Fruit fly (Drosophila melanogaster) whole organism, embryonic: ENCODE measurements around the gene Nmt.

Source experiments
- Atf-2 ChIP-seq: fragments of 200-800 bp; sonication (Bioruptor generic); optimal IDR thresholded peaks from 2 replicates; lab custom pipeline; 2016; ENCODE audit warnings: missing biosample characterization, missing genetic modification characterization
- Bgb ChIP-seq: fragments of 200-800 bp; sonication (Bioruptor generic); IDR thresholded peaks from 2 replicates; pipeline ENCODE4 v1.3.6; 2022; ENCODE audit warnings: missing biosample characterization, missing genetic modification characterization; ENCODE audit not compliant: partially characterized antibody
- CG10431 ChIP-seq: fragments of 200-800 bp; sonication (Bioruptor generic); optimal IDR thresholded peaks from 3 replicates; lab custom pipeline; 2018; ENCODE audit warnings: missing biosample characterization, mild to moderate bottlenecking, missing genetic modification characterization
- CG11247 ChIP-seq: fragments of 200-800 bp; sonication (Bioruptor generic); IDR thresholded peaks from 2 replicates; pipeline ENCODE4 v1.3.6; 2022; ENCODE audit warnings: missing biosample characterization, missing genetic modification characterization
- CG12219 ChIP-seq: fragments of 200-800 bp; sonication (Bioruptor generic); optimal IDR thresholded peaks from 3 replicates; lab custom pipeline; 2018; ENCODE audit warnings: missing biosample characterization, mild to moderate bottlenecking, missing genetic modification characterization
- CG12236 ChIP-seq: fragments of 200-800 bp; sonication (Bioruptor generic); optimal IDR thresholded peaks from 2 replicates; lab custom pipeline; 2016; ENCODE audit warnings: missing biosample characterization, missing genetic modification characterization
- CG15011 ChIP-seq: fragments of 200-800 bp; sonication (Bioruptor generic); optimal IDR thresholded peaks from 3 replicates; lab custom pipeline; 2018; ENCODE audit warnings: missing biosample characterization, mild to moderate bottlenecking, missing genetic modification characterization
- CG16815 ChIP-seq: fragments of 200-800 bp; sonication (Bioruptor generic); optimal IDR thresholded peaks from 3 replicates; lab custom pipeline; 2017; ENCODE audit warnings: missing biosample characterization, mild to moderate bottlenecking, missing genetic modification characterization
- CG18476 ChIP-seq: fragments of 200-800 bp; sonication (Bioruptor generic); optimal IDR thresholded peaks from 2 replicates; lab custom pipeline; 2016; ENCODE audit warnings: missing biosample characterization, mild to moderate bottlenecking, missing genetic modification characterization
- CG2116 ChIP-seq: fragments of 200-800 bp; sonication (Bioruptor generic); optimal IDR thresholded peaks from 3 replicates; lab custom pipeline; 2018; ENCODE audit warnings: missing biosample characterization, mild to moderate bottlenecking, missing genetic modification characterization
- CG2678 ChIP-seq: fragments of 200-800 bp; sonication (Bioruptor generic); optimal IDR thresholded peaks from 3 replicates; lab custom pipeline; 2019; ENCODE audit warnings: missing biosample characterization, mild to moderate bottlenecking, missing genetic modification characterization, moderate library complexity
- CG34224 ChIP-seq: fragments of 200-800 bp; sonication (Bioruptor generic); IDR thresholded peaks from 3 replicates; pipeline ENCODE4 v1.3.6; 2022; ENCODE audit warnings: missing biosample characterization, missing genetic modification characterization; ENCODE audit not compliant: partially characterized antibody
- CG3838 ChIP-seq: fragments of 200-800 bp; sonication (Bioruptor generic); optimal IDR thresholded peaks from 3 replicates; lab custom pipeline; 2016; ENCODE audit warnings: missing biosample characterization, missing genetic modification characterization
- CG43689 ChIP-seq: fragments of 200-800 bp; sonication (Bioruptor generic); IDR thresholded peaks from 2 replicates; pipeline ENCODE4 v1.3.6; 2022; ENCODE audit warnings: missing biosample characterization, missing genetic modification characterization
- CG8924 ChIP-seq: fragments of 200-800 bp; optimal IDR thresholded peaks from 3 replicates; lab custom pipeline; 2019; ENCODE audit warnings: missing biosample characterization, mild to moderate bottlenecking, missing genetic modification characterization, moderate library complexity
- CG9817 ChIP-seq: fragments of 200-800 bp; sonication (Bioruptor generic); optimal IDR thresholded peaks from 2 replicates; lab custom pipeline; 2018; ENCODE audit warnings: missing biosample characterization, mild to moderate bottlenecking, missing genetic modification characterization, moderate library complexity
- CG9876 ChIP-seq: fragments of 200-800 bp; sonication (Bioruptor generic); optimal IDR thresholded peaks from 2 replicates; lab custom pipeline; 2016; ENCODE audit warnings: missing biosample characterization, missing genetic modification characterization
- D19A ChIP-seq: fragments of 200-800 bp; optimal IDR thresholded peaks from 3 replicates; lab custom pipeline; 2019; ENCODE audit warnings: missing biosample characterization, mild to moderate bottlenecking, missing genetic modification characterization, moderate library complexity
- Dip3 ChIP-seq: fragments of 200-800 bp; sonication (Bioruptor generic); optimal IDR thresholded peaks from 3 replicates; lab custom pipeline; 2016; ENCODE audit warnings: missing biosample characterization, missing genetic modification characterization
- Doc2 ChIP-seq: fragments of 200-800 bp; sonication (Bioruptor generic); IDR thresholded peaks from 2 replicates; pipeline ENCODE4 v1.3.6; 2022; ENCODE audit warnings: missing biosample characterization, missing genetic modification characterization
- Ets65A ChIP-seq: fragments of 200-800 bp; sonication (Bioruptor generic); peaks from one replicate; lab custom pipeline; 2016; ENCODE audit warnings: missing biosample characterization, missing genetic modification characterization
- Fer2 ChIP-seq: fragments of 200-800 bp; sonication (Bioruptor generic); optimal IDR thresholded peaks from 2 replicates; lab custom pipeline; 2018; ENCODE audit warnings: missing biosample characterization, mild to moderate bottlenecking, missing genetic modification characterization, moderate library complexity
- HmgD ChIP-seq: fragments of 200-800 bp; sonication (Bioruptor generic); optimal IDR thresholded peaks from 3 replicates; lab custom pipeline; 2016; ENCODE audit warnings: missing biosample characterization, missing genetic modification characterization
- Hsf ChIP-seq: fragments of 200-800 bp; sonication (Bioruptor generic); optimal IDR thresholded peaks from 3 replicates; lab custom pipeline; 2016; ENCODE audit warnings: missing biosample characterization, missing genetic modification characterization
- Mad ChIP-seq: fragments of 200-800 bp; sonication (Bioruptor generic); optimal IDR thresholded peaks from 2 replicates; lab custom pipeline; 2016; ENCODE audit warnings: missing biosample characterization, missing genetic modification characterization
- Opbp ChIP-seq: fragments of 200-800 bp; sonication (Bioruptor generic); IDR thresholded peaks from 3 replicates; pipeline ENCODE4 v1.3.6; 2022; ENCODE audit warnings: missing biosample characterization, missing genetic modification characterization; ENCODE audit not compliant: partially characterized antibody
- Ptx1 ChIP-seq: fragments of 200-800 bp; sonication (Bioruptor generic); IDR thresholded peaks from 2 replicates; pipeline ENCODE4 v1.3.6; 2022; ENCODE audit warnings: missing biosample characterization, missing genetic modification characterization
- Ssrp ChIP-seq: fragments of 200-800 bp; sonication (Bioruptor generic); optimal IDR thresholded peaks from 2 replicates; lab custom pipeline; 2018; ENCODE audit warnings: missing biosample characterization, mild to moderate bottlenecking, missing genetic modification characterization, moderate library complexity
- Vsx1 ChIP-seq: fragments of 200-800 bp; sonication (Bioruptor generic); optimal IDR thresholded peaks from 2 replicates; lab custom pipeline; 2017; ENCODE audit warnings: missing biosample characterization, mild to moderate bottlenecking, missing genetic modification characterization, missing genetic modification reagents
- br ChIP-seq: fragments of >200 bp; optimal IDR thresholded peaks from 2 replicates; lab custom pipeline; 2017
- ci ChIP-seq: fragments of 200-800 bp; sonication (Bioruptor generic); IDR thresholded peaks from 3 replicates; pipeline ENCODE4 v1.3.6; 2022; ENCODE audit warnings: missing biosample characterization, missing genetic modification characterization
- dpn ChIP-seq, 2 experiments: fragments of 200-800 bp; sonication (Bioruptor generic); optimal IDR thresholded peaks; 3 replicates each; lab custom pipeline; 2016; ENCODE audit warnings: missing biosample characterization in 2 of 2, missing genetic modification characterization in 2 of 2
- dysf ChIP-seq: fragments of 200-800 bp; sonication (Bioruptor generic); IDR thresholded peaks from 3 replicates; pipeline ENCODE4 v1.3.6; 2022; ENCODE audit warnings: missing biosample characterization, missing genetic modification characterization
- emc ChIP-seq: fragments of 200-800 bp; sonication (Bioruptor generic); optimal IDR thresholded peaks from 2 replicates; lab custom pipeline; 2016; ENCODE audit warnings: missing biosample characterization, missing genetic modification characterization
- gfzf ChIP-seq: fragments of 200-800 bp; sonication (Bioruptor generic); optimal IDR thresholded peaks from 2 replicates; lab custom pipeline; 2016; ENCODE audit warnings: missing biosample characterization, mild to moderate bottlenecking, missing genetic modification characterization, moderate library complexity
- hth ChIP-seq: fragments of >200 bp; optimal IDR thresholded peaks from 2 replicates; lab custom pipeline; 2017; ENCODE audit warnings: inconsistent platforms
- mam ChIP-seq: fragments of 200-800 bp; sonication (Bioruptor generic); optimal IDR thresholded peaks from 3 replicates; lab custom pipeline; 2016; ENCODE audit warnings: missing biosample characterization, missing genetic modification characterization
- mirr ChIP-seq: fragments of 200-800 bp; sonication (Bioruptor generic); optimal IDR thresholded peaks from 3 replicates; lab custom pipeline; 2018; ENCODE audit warnings: missing biosample characterization, mild to moderate bottlenecking, missing genetic modification characterization
- odd ChIP-seq: fragments of 200-800 bp; sonication (Bioruptor generic); optimal IDR thresholded peaks from 2 replicates; lab custom pipeline; 2017; ENCODE audit warnings: missing biosample characterization, mild to moderate bottlenecking, missing genetic modification characterization
- otp ChIP-seq: fragments of 200-800 bp; sonication (Bioruptor generic); IDR thresholded peaks from 3 replicates; pipeline ENCODE4, ENCODE4 v1.3.6; 2022; ENCODE audit warnings: missing biosample characterization, missing genetic modification characterization
- pita ChIP-seq: fragments of 200-800 bp; sonication (Bioruptor generic); optimal IDR thresholded peaks from 2 replicates; lab custom pipeline; 2017; ENCODE audit warnings: missing biosample characterization, mild to moderate bottlenecking, missing genetic modification characterization
- pum ChIP-seq: fragments of 200-800 bp; sonication (Bioruptor generic); optimal IDR thresholded peaks from 2 replicates; lab custom pipeline; 2016; ENCODE audit warnings: missing biosample characterization, missing genetic modification characterization
- sd ChIP-seq: fragments of 200-800 bp; sonication (Bioruptor generic); optimal IDR thresholded peaks from 3 replicates; lab custom pipeline; 2018; ENCODE audit warnings: missing biosample characterization, mild to moderate bottlenecking, missing genetic modification characterization, moderate library complexity
- sens ChIP-seq: fragments of 200-800 bp; sonication (Bioruptor generic); peaks from one replicate; lab custom pipeline; 2016; ENCODE audit warnings: missing biosample characterization, missing genetic modification characterization
- stwl ChIP-seq: fragments of 200-800 bp; sonication (Bioruptor generic); optimal IDR thresholded peaks from 3 replicates; lab custom pipeline; 2018; ENCODE audit warnings: missing biosample characterization, mild to moderate bottlenecking, missing genetic modification characterization, moderate library complexity
- tap ChIP-seq: fragments of 200-800 bp; optimal IDR thresholded peaks from 3 replicates; lab custom pipeline; 2019; ENCODE audit warnings: missing biosample characterization, mild to moderate bottlenecking, missing genetic modification characterization, moderate library complexity
- trh ChIP-seq: fragments of 200-800 bp; sonication (Bioruptor generic); optimal IDR thresholded peaks from 2 replicates; lab custom pipeline; 2016; ENCODE audit warnings: missing biosample characterization, missing genetic modification characterization
- tx ChIP-seq: fragments of 200-800 bp; sonication (Bioruptor generic); optimal IDR thresholded peaks from 2 replicates; lab custom pipeline; 2016; ENCODE audit warnings: missing biosample characterization, missing genetic modification characterization
- zen ChIP-seq: fragments of 200-800 bp; sonication (Bioruptor generic); optimal IDR thresholded peaks from 3 replicates; lab custom pipeline; 2018; ENCODE audit warnings: missing biosample characterization, mild to moderate bottlenecking, missing genetic modification characterization, moderate library complexity
- zfh1 ChIP-seq: fragments of 200-800 bp; sonication (Bioruptor generic); IDR thresholded peaks from 3 replicates; pipeline ENCODE4 v1.3.6; 2022; ENCODE audit warnings: missing biosample characterization, missing genetic modification characterization

Nmt gene

DNA sequence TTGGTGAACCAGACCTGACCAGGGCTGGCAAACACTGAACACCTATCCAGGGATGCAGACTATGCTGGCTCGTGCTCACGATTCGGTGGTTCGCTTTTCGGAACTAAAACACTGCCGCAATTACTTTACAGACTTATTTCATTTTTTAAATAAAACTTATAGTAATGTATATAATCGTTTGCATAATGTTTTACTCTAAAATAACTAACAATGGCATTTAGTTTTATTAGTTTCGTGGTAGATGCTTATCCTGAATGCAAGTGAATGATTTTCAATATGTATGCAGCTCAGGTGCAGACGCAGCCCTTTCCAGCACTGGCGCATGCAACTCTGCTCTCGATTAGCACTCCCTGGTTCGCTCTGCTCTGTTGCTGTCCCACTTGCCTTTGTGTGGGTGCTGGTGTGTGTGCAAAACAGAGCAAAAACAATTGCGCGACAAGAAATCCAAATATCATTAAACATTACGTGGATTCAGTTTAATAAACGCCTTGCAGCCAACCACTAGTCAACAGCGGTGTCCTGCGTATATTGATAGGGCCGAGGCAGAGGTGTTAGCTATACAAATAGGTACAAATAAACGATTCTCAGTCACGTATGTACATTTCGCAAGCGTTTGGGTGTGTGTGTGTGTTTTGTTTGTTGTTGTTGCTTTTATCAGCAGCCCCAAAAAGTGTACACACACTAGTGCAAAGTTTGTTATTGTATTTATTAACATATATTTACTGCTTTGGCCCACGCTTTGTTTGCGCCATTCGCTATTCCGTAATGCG, 8.6 kb upstream of the Nmt start, which contains the start of the genes ERR and Atg18a (continued):
- TF ChIP-seq CG3838 (GFP tag; lab: Kevin White, UChicago), result peak; percentile 28
- peak; percentile 90 for TF ChIP-seq Mad (GFP tag; lab: Kevin White, UChicago)
- TF ChIP-seq stwl, result peak; percentile 98
- peak; percentile 34; the same call in 1 of the 2 replicates for TF ChIP-seq Bgb (GFP tag; lab: Robert Waterston, UW)
- TF ChIP-seq sd (tag; lab: Kevin White, UChicago), result no peak
- peak; percentile 41 for TF ChIP-seq Vsx1
- TF ChIP-seq Doc2 (GFP tag; lab: Robert Waterston, UW), result peak; percentile 77; the same call in 1 of the 2 replicates
- TF ChIP-seq Atf-2 (GFP tag; lab: Kevin White, UChicago), result peak; percentile 45
- no peak for TF ChIP-seq br (lab: Kevin White, UChicago)
- peak; percentile 79 for TF ChIP-seq HmgD (GFP tag; lab: Kevin White, UChicago)
- TF ChIP-seq zfh1, result peak; percentile 82; the same call in 2 of the 3 replicates
- peak; percentile 93 for TF ChIP-seq sens (GFP tag; lab: Kevin White, UChicago)
- no peak for TF ChIP-seq mirr (GFP tag; lab: Kevin White, UChicago)
- peak; percentile 85 to 88 for TF ChIP-seq dpn (GFP tag; optimal IDR thresholded peaks at IDR 0.05; lab: Kevin White, UChicago)
- no peak for TF ChIP-seq pita (GFP tag; lab: Kevin White, UChicago)
- peak; percentile 92 for TF ChIP-seq Ptx1 (GFP tag; lab: Robert Waterston, UW)
- TF ChIP-seq CG9817 (tag; lab: Kevin White, UChicago), result peak; percentile 91
- TF ChIP-seq CG11247 (GFP tag; lab: Robert Waterston, UW), result peak; percentile 80
- TF ChIP-seq hth (lab: Kevin White, UChicago), result no peak
- TF ChIP-seq Fer2 (tag; lab: Kevin White, UChicago), result peak; percentile 82
- peak; percentile 74 for TF ChIP-seq CG18476
- TF ChIP-seq CG10431, result peak; percentile 47
- TF ChIP-seq tx, result peak; percentile 82
- peak; percentile 88 for TF ChIP-seq Dip3
- TF ChIP-seq CG12236 (GFP tag; lab: Kevin White, UChicago), result peak; percentile 25
- TF ChIP-seq Ets65A (GFP tag; lab: Kevin White, UChicago), result peak; percentile 99
- peak; percentile 82 for TF ChIP-seq CG8924 (tag; lab: Kevin White, UChicago)
- TF ChIP-seq D19A, result no peak
- peak; percentile 80 for TF ChIP-seq CG9876
- TF ChIP-seq gfzf (GFP tag; lab: Kevin White, UChicago), result peak; percentile 11
- TF ChIP-seq Ssrp (tag; lab: Kevin White, UChicago), result peak; percentile 88
- TF ChIP-seq emc (GFP tag; lab: Kevin White, UChicago), result peak; percentile 57
- TF ChIP-seq trh (GFP tag; lab: Kevin White, UChicago), result peak; percentile 24
- peak; percentile 74 for TF ChIP-seq zen (tag; lab: Kevin White, UChicago)
- TF ChIP-seq CG43689, result peak; percentile 58
- peak; percentile 90 for TF ChIP-seq dysf
- TF ChIP-seq CG2678 (tag; lab: Kevin White, UChicago), result peak; percentile 84
- peak; percentile 51; the same call in 1 of the 3 replicates for TF ChIP-seq Opbp (GFP tag; lab: Robert Waterston, UW)
- TF ChIP-seq CG15011 (GFP tag; lab: Kevin White, UChicago), result peak; percentile 56
- peak; percentile 91 for TF ChIP-seq Hsf (GFP tag; lab: Kevin White, UChicago)
- TF ChIP-seq CG16815 (GFP tag; lab: Kevin White, UChicago), result peak; percentile 92
- no peak for TF ChIP-seq tap (tag; lab: Kevin White, UChicago)
- peak; percentile 83 for TF ChIP-seq pum (GFP tag; lab: Kevin White, UChicago)
- TF ChIP-seq ci, result peak; percentile 82
- peak; percentile 11 for TF ChIP-seq odd (GFP tag; lab: Kevin White, UChicago)
- TF ChIP-seq CG2116 (GFP tag; lab: Kevin White, UChicago), result peak; percentile 99
- TF ChIP-seq otp, result 0 out of 3 replicates have a peak, but pooled peaks have one; percentile 50
- TF ChIP-seq CG12219 (GFP tag; lab: Kevin White, UChicago), result no peak
- peak; percentile 94 for TF ChIP-seq mam (GFP tag; lab: Kevin White, UChicago)
- TF ChIP-seq CG34224, result peak; percentile 65; the same call in 2 of the 3 replicates
